Fruit fly (Drosophila melanogaster): ENCODE results near the gene ScsbetaA.
A peak's percentile ranks its signal among the peaks of the same experiment; 100 is the strongest.

The ScsbetaA gene

dm6 chr3R:8931777-8932345 lies 6.7 kb upstream of the ScsbetaA start, which contains the start of gene pyd (continued):
- TF ChIP-seq ab (GFP tag; optimal IDR thresholded peaks at IDR 0.05) = no peak
- no peak for TF ChIP-seq crc (GFP tag; optimal IDR thresholded peaks at IDR 0.05)
- TF ChIP-seq D (optimal IDR thresholded peaks at IDR 0.05) = no peak
- TF ChIP-seq D (GFP tag; optimal IDR thresholded peaks at IDR 0.05) = peak; percentile 16
- TF ChIP-seq kni (GFP tag; optimal IDR thresholded peaks at IDR 0.05) = peak; percentile 80
- TF ChIP-seq Atf3 (GFP tag; optimal IDR thresholded peaks at IDR 0.05) = peak; percentile 46
- TF ChIP-seq sd (tag; optimal IDR thresholded peaks at IDR 0.05) = peak; percentile 64
- peak; percentile 61 for TF ChIP-seq Scr (GFP tag; IDR thresholded peaks at IDR 0.05; ENCODE audit: partially characterized antibody)
- TF ChIP-seq Six4 (GFP tag; optimal IDR thresholded peaks at IDR 0.05) = peak; percentile 35
- TF ChIP-seq shn (GFP tag; optimal IDR thresholded peaks at IDR 0.05) = peak; percentile 70
- peak; percentile 63 for TF ChIP-seq CG13775 (GFP tag; optimal IDR thresholded peaks at IDR 0.05)
- peak; percentile 13 for TF ChIP-seq CG17568 (GFP tag; optimal IDR thresholded peaks at IDR 0.05)
- TF ChIP-seq CG6854 (GFP tag; optimal IDR thresholded peaks at IDR 0.05) = no peak
- peak; percentile 85 for TF ChIP-seq chinmo (GFP tag; IDR thresholded peaks at IDR 0.05; ENCODE audit: partially characterized antibody)
- TF ChIP-seq pb (GFP tag; optimal IDR thresholded peaks at IDR 0.05) = peak; percentile 59
- TF ChIP-seq ara (GFP tag; IDR thresholded peaks at IDR 0.05) = no peak; the same call in 1 of the 2 replicates
- no peak for TF ChIP-seq CG11398 (GFP tag; optimal IDR thresholded peaks at IDR 0.05)
- TF ChIP-seq CG10462 (GFP tag; optimal IDR thresholded peaks at IDR 0.05) = peak; percentile 53
- TF ChIP-seq Sry-β (GFP tag; optimal IDR thresholded peaks at IDR 0.05) = peak; percentile 100
- TF ChIP-seq CG7745 (tag; optimal IDR thresholded peaks at IDR 0.05) = no peak
- peak; percentile 54 for TF ChIP-seq jumu (GFP tag; optimal IDR thresholded peaks at IDR 0.05)
- peak; percentile 33 for TF ChIP-seq tap (tag; optimal IDR thresholded peaks at IDR 0.05)
- TF ChIP-seq CG11696 (GFP tag; IDR thresholded peaks at IDR 0.05) = no peak
- TF ChIP-seq chif (GFP tag; optimal IDR thresholded peaks at IDR 0.05) = peak; percentile 49 to 60
- no peak for TF ChIP-seq seq (GFP tag; IDR thresholded peaks at IDR 0.05)
- TF ChIP-seq CG13296 (GFP tag; optimal IDR thresholded peaks at IDR 0.05) = peak; percentile 69
- TF ChIP-seq CG31224 (GFP tag; IDR thresholded peaks at IDR 0.05) = 0 out of 2 replicates have a peak, but pooled peaks have one; percentile 41
- TF ChIP-seq Fer3 (tag; optimal IDR thresholded peaks at IDR 0.05) = peak; percentile 41
- TF ChIP-seq CG18619 (GFP tag; optimal IDR thresholded peaks at IDR 0.05) = peak; percentile 71
- TF ChIP-seq Dp (GFP tag; optimal IDR thresholded peaks at IDR 0.05) = peak; percentile 49
- peak; percentile 66 for TF ChIP-seq vfl (GFP tag; optimal IDR thresholded peaks at IDR 0.05)
- TF ChIP-seq Ssrp (tag; optimal IDR thresholded peaks at IDR 0.05) = peak; percentile 26
- peak; percentile 55 for TF ChIP-seq her (GFP tag; optimal IDR thresholded peaks at IDR 0.05)
- TF ChIP-seq Hmx (GFP tag; optimal IDR thresholded peaks at IDR 0.05) = peak; percentile 22
- TF ChIP-seq HHEX (GFP tag; optimal IDR thresholded peaks at IDR 0.05) = peak; percentile 33
- no peak for TF ChIP-seq gcm2 (GFP tag; optimal IDR thresholded peaks at IDR 0.05)
- TF ChIP-seq mld (GFP tag; IDR thresholded peaks at IDR 0.05; ENCODE audit: partially characterized antibody) = peak; percentile 73; the same call in 1 of the 3 replicates
- TF ChIP-seq CG17359 (tag; optimal IDR thresholded peaks at IDR 0.05) = peak; percentile 37
- TF ChIP-seq CG5245 (GFP tag; optimal IDR thresholded peaks at IDR 0.05) = peak; percentile 17
- peak; percentile 73 for TF ChIP-seq grau (tag; optimal IDR thresholded peaks at IDR 0.05)
- peak; percentile 66 for TF ChIP-seq CG33557 (GFP tag; optimal IDR thresholded peaks at IDR 0.05)
- no peak for TF ChIP-seq cad (GFP tag; optimal IDR thresholded peaks at IDR 0.05)
- TF ChIP-seq CG7839 (tag; optimal IDR thresholded peaks at IDR 0.05) = peak; percentile 69
- peak; percentile 49 for TF ChIP-seq ftz-f1 (GFP tag; optimal IDR thresholded peaks at IDR 0.05)
- TF ChIP-seq Ada2b (GFP tag; IDR thresholded peaks at IDR 0.05) = 0 out of 2 replicates have a peak, but pooled peaks have one; percentile 18
- TF ChIP-seq danr (GFP tag; IDR thresholded peaks at IDR 0.05) = peak; percentile 23; the same call in 1 of the 2 replicates
- TF ChIP-seq CG6689 (GFP tag; IDR thresholded peaks at IDR 0.05) = peak; percentile 45
- TF ChIP-seq Bgb (GFP tag; IDR thresholded peaks at IDR 0.05; ENCODE audit: partially characterized antibody) = peak; percentile 63; the same call in 1 of the 2 replicates
- TF ChIP-seq CG18764 (GFP tag; optimal IDR thresholded peaks at IDR 0.05) = peak; percentile 34
- peak; percentile 60 for TF ChIP-seq pfk (GFP tag; optimal IDR thresholded peaks at IDR 0.05)
